Fruit fly (Drosophila melanogaster) Kc167 (cell line): Measurements from ENCODE around the gene CG7148.
A peak's percentile ranks its signal among the peaks of the same experiment; 100 is the strongest.

Experiments used
- Myc ChIP-seq: fragments of >200 bp; optimal IDR thresholded peaks from 2 replicates; lab custom pipeline; 2017; ENCODE audit warnings: missing external identifiers
- Sin3A ChIP-seq: fragments of >200 bp; optimal IDR thresholded peaks from 2 replicates; lab custom pipeline; 2018; ENCODE audit warnings: missing external identifiers
- h ChIP-seq: fragments of >200 bp; optimal IDR thresholded peaks from 3 replicates; lab custom pipeline; 2018; ENCODE audit warnings: missing external identifiers
- insv ChIP-seq: fragments of >200 bp; optimal IDR thresholded peaks from 3 replicates; lab custom pipeline; 2018; ENCODE audit warnings: missing external identifiers
- psq ChIP-seq: fragments of >200 bp; optimal IDR thresholded peaks from 2 replicates; lab custom pipeline; 2017; ENCODE audit warnings: missing external identifiers
- ttk ChIP-seq: sonication (Bioruptor generic); optimal IDR thresholded peaks from 2 replicates; lab custom pipeline; 2017; ENCODE audit warnings: missing external identifiers

The CG7148 gene

DNA sequence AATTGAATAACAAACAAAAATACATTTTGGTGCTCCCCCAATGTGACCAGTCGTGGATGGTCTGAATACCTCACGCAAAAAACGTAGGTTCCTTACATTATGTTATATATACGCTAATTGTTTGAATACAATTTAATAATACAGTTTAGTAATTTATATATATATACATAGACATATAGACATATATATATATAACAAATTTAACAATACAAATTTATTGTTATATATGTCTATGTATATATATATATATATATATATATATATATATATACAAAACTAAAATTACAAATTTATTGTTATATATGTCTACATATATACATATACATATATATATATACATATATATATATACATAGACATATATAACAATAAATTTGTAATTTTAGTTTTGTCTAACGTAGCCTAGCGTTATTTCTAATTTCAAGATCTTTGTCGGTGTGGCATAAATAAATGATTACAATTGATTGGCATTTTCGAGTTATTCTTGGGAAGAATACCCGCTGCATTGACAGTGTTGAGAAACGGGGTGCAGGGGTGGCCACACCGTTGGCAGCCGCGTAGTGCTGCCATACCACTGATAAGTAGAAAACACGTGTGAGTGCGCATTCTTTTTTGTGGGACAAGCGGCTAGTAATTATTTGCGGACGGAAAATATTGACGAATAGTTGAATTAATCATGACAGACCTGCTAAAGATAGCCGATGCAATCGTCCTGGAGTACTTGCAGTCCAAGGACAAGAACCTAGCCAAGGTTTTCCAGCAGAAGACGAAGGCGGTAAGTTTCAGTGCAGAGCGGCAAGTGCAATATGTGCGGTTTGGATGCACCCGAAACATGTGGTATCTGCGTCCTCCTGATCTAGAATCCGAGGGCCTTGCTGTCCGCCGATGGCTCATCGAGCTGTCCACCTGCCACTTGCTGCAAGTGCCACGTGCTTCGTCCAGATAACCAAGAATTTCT is at the start of gene CG7148, which contains the start of gene Nopp140:
Gene CG7148, minus strand, starts transcription at position 51 of the 958 bp plus-strand sequence.
Gene Nopp140, plus strand, starts transcription at position 572 of the 958 bp plus-strand sequence.
- TF ChIP-seq Myc, result no peak
- no peak for TF ChIP-seq h
- no peak for TF ChIP-seq Sin3A (lab: Kevin White, UChicago)
- TF ChIP-seq insv (lab: Kevin White, UChicago), result no peak
- TF ChIP-seq ttk (lab: Kevin White, UChicago), result no peak
- no peak for TF ChIP-seq psq (lab: Kevin White, UChicago)

DNA sequence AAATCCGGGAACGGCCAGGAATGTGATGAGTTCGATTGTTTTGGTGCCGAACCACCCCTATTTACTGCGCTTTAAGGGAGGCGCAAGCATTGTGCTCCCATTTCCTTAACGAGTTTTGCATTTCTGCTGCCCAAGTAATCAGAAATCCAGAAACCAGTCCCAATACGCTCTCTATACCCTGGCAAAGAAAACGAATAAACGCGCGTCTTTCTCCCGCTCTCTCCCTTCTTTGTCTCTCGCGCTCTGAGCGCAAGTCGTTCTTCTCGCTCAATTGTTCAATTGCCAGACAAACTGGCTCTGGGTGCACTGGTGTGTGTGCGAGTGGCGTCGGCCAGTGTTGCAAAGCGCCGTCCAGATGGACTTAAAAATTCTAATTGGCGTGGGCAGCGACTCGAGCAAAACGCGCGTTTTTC is 48.4 kb upstream of the CG7148 start:
- peak; percentile 76 for TF ChIP-seq psq (lab: Kevin White, UChicago)
- TF ChIP-seq ttk (lab: Kevin White, UChicago), result no peak
- TF ChIP-seq Sin3A (lab: Kevin White, UChicago), result no peak
- no peak for TF ChIP-seq h

DNA sequence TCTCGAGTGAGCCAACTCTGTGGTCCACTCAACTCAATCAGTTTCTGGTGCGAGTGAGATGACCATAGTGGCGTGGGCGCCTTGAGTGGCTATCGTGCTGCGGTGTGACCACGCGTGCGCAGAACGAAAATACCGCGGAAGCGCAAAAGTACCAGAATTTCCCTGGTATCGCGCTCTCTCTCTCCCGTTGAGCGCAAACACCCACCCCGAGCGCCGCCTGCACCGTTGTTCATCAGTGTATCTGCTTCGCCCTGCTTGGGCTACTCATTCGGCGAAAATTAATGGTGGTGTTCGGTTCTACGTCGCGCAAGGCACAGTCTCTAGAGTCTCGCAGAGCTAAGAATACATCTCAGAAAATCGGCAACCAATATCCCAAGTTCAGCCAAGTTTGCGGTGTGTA is 47.3 kb upstream of the CG7148 start:
- no peak for TF ChIP-seq h

DNA sequence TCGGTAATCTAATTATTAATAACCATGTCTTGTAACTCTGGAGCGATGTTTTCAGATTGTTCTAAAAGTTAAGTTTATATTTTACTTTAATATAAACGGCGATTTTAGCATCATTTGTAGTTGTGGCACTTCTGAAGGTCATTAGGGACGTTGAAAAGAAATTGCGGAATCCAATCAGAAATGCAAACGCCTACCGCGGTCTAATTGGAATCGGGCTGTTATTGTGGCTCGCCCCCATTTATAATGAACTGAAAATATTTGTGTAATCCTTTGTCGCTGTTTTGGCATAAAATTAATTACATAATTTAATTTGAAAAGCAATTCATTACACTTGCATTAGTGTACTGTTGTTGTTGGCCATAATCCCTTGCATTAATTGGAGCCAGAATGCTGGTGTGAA is 46.2 kb upstream of the CG7148 start:
- TF ChIP-seq psq (lab: Kevin White, UChicago) (no peak), ttk (lab: Kevin White, UChicago) (no peak), h (no peak), Myc (no peak), Sin3A (lab: Kevin White, UChicago) (no peak), insv (lab: Kevin White, UChicago) (no peak)

DNA sequence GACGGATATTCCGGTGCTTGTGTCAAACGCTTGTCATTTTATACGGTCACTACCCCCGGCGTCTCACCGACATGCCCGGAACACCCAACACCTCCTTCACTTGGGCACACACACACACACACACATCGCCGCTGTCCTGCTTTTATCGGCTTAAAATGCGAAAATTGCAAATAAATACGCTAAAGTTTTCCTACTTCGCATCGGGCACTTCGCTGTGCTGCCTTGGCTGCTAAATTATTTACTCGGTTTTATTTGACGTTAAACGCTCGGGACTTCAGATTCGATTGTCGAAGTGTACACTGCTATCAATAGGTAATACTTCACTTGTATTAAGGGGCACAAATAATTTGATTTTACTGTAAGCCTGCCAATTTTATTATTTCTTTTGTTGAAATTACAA is 39.8 kb upstream of the CG7148 start:
- TF ChIP-seq h (no peak), ttk (lab: Kevin White, UChicago) (no peak), insv (lab: Kevin White, UChicago) (no peak), psq (lab: Kevin White, UChicago) (no peak), Sin3A (lab: Kevin White, UChicago) (no peak), Myc (no peak)

DNA sequence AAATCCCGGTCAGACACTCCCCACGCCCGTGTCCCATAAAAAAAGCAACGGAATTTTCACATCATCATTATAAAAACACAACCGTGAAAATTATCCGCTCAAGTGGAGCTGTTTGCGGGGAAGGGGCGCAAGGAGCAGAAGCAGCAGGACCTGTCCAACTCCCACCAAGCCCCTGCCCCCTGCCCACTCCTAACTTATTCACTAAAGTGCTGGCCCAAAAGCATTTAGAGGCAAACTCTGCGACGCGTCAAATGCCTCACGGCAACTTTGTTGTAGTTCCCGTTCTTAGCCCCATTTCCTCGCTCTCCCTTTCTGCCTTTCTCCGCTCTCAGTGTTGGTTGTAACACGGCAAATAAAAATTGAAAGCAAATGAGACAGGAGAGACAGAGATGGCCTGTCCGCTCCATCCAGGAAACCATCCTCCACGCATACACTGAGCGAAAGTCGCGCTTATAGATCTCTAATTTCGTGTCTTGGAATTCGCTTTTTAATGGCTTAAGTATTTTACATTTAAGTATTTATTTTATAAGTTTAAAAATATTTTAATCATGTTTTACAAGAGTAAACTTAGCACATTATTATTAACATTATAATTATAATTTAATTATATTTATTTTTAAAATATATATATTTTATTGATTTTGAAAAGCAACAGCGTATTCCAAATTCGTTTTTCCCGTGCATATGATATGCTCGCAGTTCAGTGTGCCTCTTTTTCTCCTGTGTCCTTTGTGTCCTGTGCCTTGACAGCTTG is 27.4 kb upstream of the CG7148 start:
- TF ChIP-seq ttk (lab: Kevin White, UChicago) (no peak), psq (lab: Kevin White, UChicago) (no peak), Sin3A (lab: Kevin White, UChicago) (no peak), h (no peak), Myc (no peak), insv (lab: Kevin White, UChicago) (no peak)

DNA sequence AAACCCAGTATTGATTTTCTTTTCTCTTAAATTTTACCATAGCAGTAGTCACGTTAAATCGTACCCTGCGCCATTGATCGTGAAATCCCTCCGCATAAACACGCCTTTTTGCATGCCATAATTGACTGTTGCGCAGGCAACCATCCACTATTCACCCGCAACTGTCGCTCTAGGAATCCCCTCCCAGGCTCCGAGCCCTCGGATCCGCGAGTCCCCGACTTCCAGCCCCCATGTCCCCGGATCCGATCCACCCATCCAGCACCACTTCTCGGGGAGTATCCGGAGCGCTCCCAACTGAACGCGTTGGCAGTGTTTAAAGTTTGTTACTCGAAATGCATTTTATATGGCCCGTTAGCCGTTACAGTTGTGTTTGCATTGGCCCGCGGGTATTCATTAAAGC is 16.3 kb upstream of the CG7148 start:
- TF ChIP-seq insv (lab: Kevin White, UChicago), result no peak
- TF ChIP-seq psq (lab: Kevin White, UChicago), result no peak
- no peak for TF ChIP-seq Sin3A (lab: Kevin White, UChicago)

DNA sequence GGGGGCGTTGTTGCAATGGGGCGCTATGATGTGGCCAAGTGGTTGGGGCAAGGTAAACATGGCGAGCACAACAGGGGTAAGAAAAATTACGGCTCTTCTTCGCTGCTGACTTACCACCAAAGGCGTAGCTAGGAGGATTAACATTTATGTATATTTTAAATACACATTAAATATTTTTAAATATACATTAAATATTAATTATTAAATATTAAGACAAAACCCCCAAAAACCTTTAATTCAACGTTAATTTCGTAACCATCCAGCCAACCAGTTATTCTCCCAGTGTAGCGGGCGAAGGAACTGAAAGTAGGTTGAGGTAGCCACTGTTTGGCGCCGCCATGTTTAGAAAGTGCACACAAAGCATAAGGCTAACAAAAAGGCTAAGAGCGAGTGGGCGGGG is 14.5 kb upstream of the CG7148 start:
- TF ChIP-seq psq (lab: Kevin White, UChicago) (no peak), insv (lab: Kevin White, UChicago) (no peak), ttk (lab: Kevin White, UChicago) (no peak), Sin3A (lab: Kevin White, UChicago) (no peak), h (no peak), Myc (no peak)

DNA sequence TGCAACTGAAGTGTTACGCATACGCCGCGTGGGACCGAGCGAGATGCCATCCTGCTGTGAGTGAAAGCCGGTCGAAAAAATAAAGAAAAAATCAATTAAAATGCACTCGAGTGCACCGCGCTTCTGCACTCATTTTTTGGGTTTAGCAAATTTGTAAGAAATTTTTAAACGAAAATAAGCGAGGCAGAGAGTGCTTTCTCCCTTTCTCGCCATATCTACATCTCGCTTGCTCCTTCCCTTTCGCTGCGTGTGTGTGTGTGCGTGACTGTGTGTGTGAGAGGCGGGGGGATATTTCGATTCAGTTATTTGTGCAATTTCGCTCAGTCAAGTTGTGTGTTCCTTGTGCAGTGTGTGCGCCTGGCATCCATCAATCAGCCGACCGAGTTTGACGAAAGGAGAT is 12.4 kb upstream of the CG7148 start, which contains the start of gene mub:
Gene mub, plus strand, starts transcription at position 301 of the 400 bp plus-strand sequence.
- TF ChIP-seq Myc (no peak), insv (lab: Kevin White, UChicago) (no peak), psq (lab: Kevin White, UChicago) (no peak), ttk (lab: Kevin White, UChicago) (no peak), h (no peak), Sin3A (lab: Kevin White, UChicago) (no peak)

DNA sequence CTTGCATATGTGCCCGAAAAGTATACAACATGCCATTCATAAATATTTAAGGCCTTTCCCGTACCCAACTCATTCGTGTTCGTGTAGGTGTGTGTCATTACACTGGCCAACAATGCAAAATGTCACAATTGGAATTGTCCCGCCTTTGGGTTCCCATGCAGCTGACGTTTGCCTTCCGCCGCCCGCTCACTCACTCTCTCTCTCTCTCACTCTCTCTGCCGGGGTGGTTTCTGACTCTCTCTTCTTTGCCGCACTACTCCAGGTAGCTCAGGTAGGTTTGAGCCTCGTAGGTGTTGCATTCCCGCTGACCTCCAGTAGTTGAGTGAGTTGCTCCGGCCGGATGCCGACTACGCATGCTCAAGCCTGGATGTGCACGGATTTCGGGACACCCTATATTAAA is 11.3 kb upstream of the CG7148 start:
- TF ChIP-seq Sin3A (lab: Kevin White, UChicago), result no peak
- no peak for TF ChIP-seq ttk (lab: Kevin White, UChicago)
- no peak for TF ChIP-seq insv (lab: Kevin White, UChicago)
- no peak for TF ChIP-seq psq (lab: Kevin White, UChicago)
- no peak for TF ChIP-seq h
- TF ChIP-seq Myc, result no peak

DNA sequence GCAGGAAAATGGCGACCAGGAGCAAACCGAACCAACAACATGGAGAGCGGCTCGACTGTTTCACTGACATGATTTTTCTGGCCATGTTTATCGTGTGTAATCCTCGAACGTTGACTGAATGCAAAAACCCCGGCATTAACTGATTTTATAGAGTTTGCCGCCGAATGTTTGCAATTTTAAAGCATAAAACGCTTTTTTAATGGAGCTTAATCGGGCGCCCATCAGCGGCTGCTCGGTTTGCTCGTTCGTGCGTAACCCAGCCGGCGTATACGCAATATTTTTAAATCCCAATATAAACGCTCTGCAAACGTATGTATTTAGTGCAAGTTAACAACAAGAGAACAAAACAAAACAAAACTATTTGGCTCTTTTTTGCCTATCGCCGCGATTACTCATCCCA is 10.2 kb upstream of the CG7148 start, which contains the start of gene CG14563:
Gene CG14563, minus strand, starts transcription at position 101 of the 400 bp plus-strand sequence.
- TF ChIP-seq insv (lab: Kevin White, UChicago) (no peak), psq (lab: Kevin White, UChicago) (no peak), Myc (no peak), Sin3A (lab: Kevin White, UChicago) (no peak), h (no peak), ttk (lab: Kevin White, UChicago) (no peak)

DNA sequence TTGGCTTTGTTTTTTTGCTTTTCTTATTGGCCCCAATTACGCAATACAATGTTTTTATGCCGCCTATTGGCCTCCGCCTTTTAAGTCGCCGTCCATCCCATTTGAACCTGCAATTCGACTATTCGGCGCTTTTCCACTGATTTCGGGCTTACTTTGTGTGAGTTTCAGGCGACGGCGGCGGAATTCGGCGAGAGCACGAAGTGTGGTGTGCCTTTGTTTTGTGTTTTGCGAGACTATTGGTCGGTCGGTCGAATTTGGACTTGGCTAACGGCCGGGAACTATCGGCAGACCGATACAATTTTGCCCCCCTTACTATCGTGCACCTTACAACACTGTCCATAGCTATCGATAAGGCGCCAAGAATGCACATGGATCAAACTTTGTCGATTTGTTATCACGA is 9.0 kb upstream of the CG7148 start, which contains the start of gene P5CDh1:
Gene P5CDh1, minus strand, starts transcription at position 278 of the 400 bp plus-strand sequence.
- TF ChIP-seq Myc, result no peak
- TF ChIP-seq h, result no peak
- TF ChIP-seq insv (lab: Kevin White, UChicago), result no peak
- TF ChIP-seq Sin3A (lab: Kevin White, UChicago), result no peak
- TF ChIP-seq ttk (lab: Kevin White, UChicago), result no peak
- TF ChIP-seq psq (lab: Kevin White, UChicago), result no peak
